Worm (Caenorhabditis elegans): ENCODE results near the gene F17C8.3.

DNA sequence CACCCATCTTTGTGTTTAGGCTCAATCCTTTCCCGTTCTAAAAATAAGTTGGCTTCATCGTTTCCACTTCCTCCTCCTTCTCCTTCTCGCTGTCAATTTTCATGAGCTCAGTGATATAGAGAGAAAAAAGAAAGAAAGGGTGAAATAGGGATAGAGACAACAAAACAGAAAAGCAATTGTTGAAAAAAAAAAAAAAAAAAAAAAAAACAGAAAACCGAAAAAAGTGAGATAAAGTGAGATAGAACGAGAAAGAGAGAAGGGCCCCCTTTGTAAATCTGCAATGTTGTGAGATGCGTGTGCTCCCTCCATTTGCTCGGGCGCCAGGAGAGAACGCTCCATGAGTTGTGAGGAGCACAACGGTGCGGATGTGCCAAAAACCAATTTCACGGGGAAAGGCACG, 7.8 kb upstream of the F17C8.3 start:
- TF ChIP-seq nhr-10 (tag; optimal IDR thresholded peaks at IDR 0.05) (no peak), nhr-28 (tag; optimal IDR thresholded peaks at IDR 0.05) (no peak), skn-1 (tag; optimal IDR thresholded peaks at IDR 0.05) (no peak), lin-13 (GFP tag; optimal IDR thresholded peaks at IDR 0.05) (no peak), lin-39 (tag; optimal IDR thresholded peaks at IDR 0.05) (no peak), ztf-11 (tag; optimal IDR thresholded peaks at IDR 0.05) (no peak), unc-130 (GFP tag; optimal IDR thresholded peaks at IDR 0.05) (no peak), unc-39 (tag; optimal IDR thresholded peaks at IDR 0.05) (no peak)

All from whole organism, L4 larva.